Worm (Caenorhabditis elegans) whole organism, L1 larva: ENCODE data around the gene F55C9.6.
"Not testable (repeated sequence)": the region's sequence is repeated elsewhere in the genome, so short reads cannot be mapped to it uniquely, and the experiment has no call there.

Experiments
- C04F5.9 ChIP-seq: sonication (generic microtip); optimal IDR thresholded peaks from 2 replicates; lab custom pipeline; 2016; ENCODE audit warnings: missing genetic modification characterization, missing compliant biosample characterization
- C16A3.4 ChIP-seq: fragments of 150-350 bp; optimal IDR thresholded peaks from 2 replicates; lab custom pipeline; 2014; ENCODE audit warnings: missing biosample characterization, missing genetic modification characterization
- F16B12.6 ChIP-seq: fragments of 150-350 bp; optimal IDR thresholded peaks from 2 replicates; lab custom pipeline; 2014; ENCODE audit warnings: missing biosample characterization, missing genetic modification characterization
- aha-1 ChIP-seq: fragments of 150-350 bp; optimal IDR thresholded peaks from 2 replicates; lab custom pipeline; 2014; ENCODE audit warnings: missing biosample characterization, missing genetic modification characterization
- alr-1 ChIP-seq: fragments of 200-800 bp; sonication (Bioruptor generic); optimal IDR thresholded peaks from 2 replicates; lab custom pipeline; 2018; ENCODE audit warnings: borderline replicate concordance, mild to moderate bottlenecking, missing genetic modification characterization, missing compliant biosample characterization
- aly-2 ChIP-seq: fragments of 150-350 bp; optimal IDR thresholded peaks from 2 replicates; lab custom pipeline; 2014; ENCODE audit warnings: missing biosample characterization, missing genetic modification characterization
- blmp-1 ChIP-seq: fragments of 150-350 bp; optimal IDR thresholded peaks from 2 replicates; lab custom pipeline; 2014; ENCODE audit warnings: missing biosample characterization, missing genetic modification characterization
- ceh-63 ChIP-seq: fragments of 200-800 bp; sonication (Bioruptor generic); optimal IDR thresholded peaks from 2 replicates; lab custom pipeline; 2018; ENCODE audit warnings: mild to moderate bottlenecking, missing genetic modification characterization, missing compliant biosample characterization
- ceh-88 ChIP-seq: fragments of 200-800 bp; sonication (Bioruptor generic); IDR thresholded peaks from 2 replicates; pipeline ENCODE4 v1.3.6; 2022; ENCODE audit warnings: missing genetic modification characterization, missing compliant biosample characterization
- ces-1 ChIP-seq: fragments of 150-350 bp; optimal IDR thresholded peaks from 2 replicates; lab custom pipeline; 2014; ENCODE audit warnings: missing biosample characterization, missing genetic modification reagents, missing genetic modification characterization
- efl-1 ChIP-seq, 4 experiments: fragments of 150-350 bp; optimal IDR thresholded peaks in 3 of 4; peaks in 1 of 4; 1 replicate in 1 of 4; 2 replicates in 3 of 4; lab custom pipeline; 2014; ENCODE audit warnings: missing biosample characterization in 2 of 4, missing genetic modification characterization in 2 of 4, missing genetic modification reagents in 2 of 4
- efl-3 ChIP-seq: fragments of 200-800 bp; sonication (Bioruptor generic); optimal IDR thresholded peaks from 2 replicates; lab custom pipeline; 2018; ENCODE audit warnings: mild to moderate bottlenecking, missing genetic modification characterization, missing compliant biosample characterization
- elt-2 ChIP-seq: sonication (generic microtip); optimal IDR thresholded peaks from 2 replicates; lab custom pipeline; 2016; ENCODE audit warnings: missing genetic modification characterization, mild to moderate bottlenecking, inconsistent platforms, missing compliant biosample characterization, missing genetic modification reagents
- elt-3 ChIP-seq, 6 experiments: fragments of 150-350 bp in 1 of 6; sonication (generic microtip); optimal IDR thresholded peaks; 2 replicates each; lab custom pipeline; 2017 to 2018; ENCODE audit warnings: missing biosample characterization in 6 of 6, missing genetic modification characterization in 6 of 6, inconsistent platforms in 1 of 6
- fos-1 ChIP-seq: fragments of 150-350 bp; optimal IDR thresholded peaks from 2 replicates; lab custom pipeline; 2014; ENCODE audit warnings: missing biosample characterization, missing genetic modification characterization
- grh-1 ChIP-seq: fragments of 200-800 bp; sonication (Bioruptor generic); IDR thresholded peaks from 2 replicates; pipeline ENCODE4 v1.3.6; 2022; ENCODE audit warnings: missing genetic modification reagents, missing genetic modification characterization, missing compliant biosample characterization
- hlh-17 ChIP-seq: fragments of 200-800 bp; sonication (Bioruptor generic); optimal IDR thresholded peaks from 2 replicates; lab custom pipeline; 2018; ENCODE audit warnings: missing genetic modification characterization, mild to moderate bottlenecking, missing compliant biosample characterization, moderate library complexity, borderline replicate concordance
- isw-1 ChIP-seq: fragments of 200-800 bp; sonication (Bioruptor generic); IDR thresholded peaks from 2 replicates; pipeline ENCODE4 v1.3.6; 2022; ENCODE audit warnings: missing genetic modification characterization, missing compliant biosample characterization
- lin-39 ChIP-seq: fragments of 150-350 bp; optimal IDR thresholded peaks from 2 replicates; lab custom pipeline; 2014; ENCODE audit warnings: missing biosample characterization, missing genetic modification reagents, missing genetic modification characterization
- lsy-2 ChIP-seq, 2 experiments: fragments of 150-350 bp; optimal IDR thresholded peaks; 2 replicates each; lab custom pipeline; 2014; ENCODE audit warnings: missing biosample characterization in 2 of 2, missing genetic modification characterization in 2 of 2
- mab-9 ChIP-seq: fragments of 200-800 bp; sonication (Bioruptor generic); IDR thresholded peaks from 2 replicates; pipeline ENCODE4 v1.3.6; 2022; ENCODE audit warnings: missing genetic modification reagents, missing genetic modification characterization, missing compliant biosample characterization
- mdl-1 ChIP-seq, 2 experiments: fragments of 150-350 bp; optimal IDR thresholded peaks; 2 replicates each; lab custom pipeline; 2014 to 2017; ENCODE audit warnings: missing biosample characterization in 2 of 2, missing genetic modification characterization in 2 of 2, inconsistent platforms in 1 of 2
- nhr-11 ChIP-seq: fragments of 150-350 bp; optimal IDR thresholded peaks from 2 replicates; lab custom pipeline; 2014; ENCODE audit warnings: missing biosample characterization, missing genetic modification characterization
- nhr-12 ChIP-seq: sonication (generic microtip); optimal IDR thresholded peaks from 2 replicates; lab custom pipeline; 2017; ENCODE audit warnings: missing biosample characterization, missing genetic modification characterization
- nhr-19 ChIP-seq: fragments of 200-800 bp; sonication (Bioruptor generic); conservative IDR thresholded peaks from 2 replicates; pipeline ENCODE4 v1.3.6; 2022; ENCODE audit warnings: missing genetic modification characterization, missing compliant biosample characterization
- nhr-20 ChIP-seq: sonication (generic microtip); optimal IDR thresholded peaks from 2 replicates; lab custom pipeline; 2016; ENCODE audit warnings: mild to moderate bottlenecking, missing genetic modification characterization, missing compliant biosample characterization
- nhr-28 ChIP-seq: fragments of 150-350 bp; optimal IDR thresholded peaks from 2 replicates; lab custom pipeline; 2014; ENCODE audit warnings: missing biosample characterization, missing genetic modification characterization
- nhr-47 ChIP-seq: sonication (generic microtip); optimal IDR thresholded peaks from 2 replicates; lab custom pipeline; 2016; ENCODE audit warnings: mild to moderate bottlenecking, missing genetic modification characterization, moderate library complexity, missing compliant biosample characterization
- nhr-71 ChIP-seq: sonication (generic microtip); optimal IDR thresholded peaks from 2 replicates; lab custom pipeline; 2016; ENCODE audit warnings: mild to moderate bottlenecking, missing genetic modification characterization, moderate library complexity, missing compliant biosample characterization
- nhr-84 ChIP-seq: sonication (generic microtip); optimal IDR thresholded peaks from 2 replicates; lab custom pipeline; 2017; ENCODE audit warnings: missing biosample characterization, missing genetic modification characterization
- pag-3 ChIP-seq: sonication (generic microtip); optimal IDR thresholded peaks from 2 replicates; lab custom pipeline; 2017; ENCODE audit warnings: missing genetic modification characterization, mild to moderate bottlenecking, missing compliant biosample characterization, antibody characterized with exemption, borderline replicate concordance; ENCODE audit not compliant: insufficient read depth
- pqm-1 ChIP-seq: sonication (generic microtip); optimal IDR thresholded peaks from 3 replicates; lab custom pipeline; 2017; ENCODE audit warnings: missing biosample characterization, missing genetic modification characterization
- skn-1 ChIP-seq: fragments of 150-350 bp; optimal IDR thresholded peaks from 2 replicates; lab custom pipeline; 2014; ENCODE audit warnings: missing biosample characterization, missing genetic modification characterization
- swsn-7 ChIP-seq: sonication (generic microtip); optimal IDR thresholded peaks from 2 replicates; lab custom pipeline; 2016; ENCODE audit warnings: missing genetic modification characterization, missing compliant biosample characterization
- unc-130 ChIP-seq: fragments of 150-350 bp; optimal IDR thresholded peaks from 2 replicates; lab custom pipeline; 2017; ENCODE audit warnings: missing biosample characterization, missing genetic modification characterization, inconsistent platforms
- unc-62 ChIP-seq: fragments of 150-350 bp; optimal IDR thresholded peaks from 2 replicates; lab custom pipeline; 2014; ENCODE audit warnings: missing biosample characterization, missing genetic modification reagents, missing genetic modification characterization
- unc-86 ChIP-seq: sonication (generic microtip); optimal IDR thresholded peaks from 2 replicates; lab custom pipeline; 2016; ENCODE audit warnings: missing genetic modification characterization, missing compliant biosample characterization
- zip-4 ChIP-seq: fragments of 200-800 bp; sonication (Bioruptor generic); optimal IDR thresholded peaks from 2 replicates; lab custom pipeline; 2018; ENCODE audit warnings: mild to moderate bottlenecking, missing genetic modification characterization, moderate library complexity, missing compliant biosample characterization

F55C9.6 gene

DNA sequence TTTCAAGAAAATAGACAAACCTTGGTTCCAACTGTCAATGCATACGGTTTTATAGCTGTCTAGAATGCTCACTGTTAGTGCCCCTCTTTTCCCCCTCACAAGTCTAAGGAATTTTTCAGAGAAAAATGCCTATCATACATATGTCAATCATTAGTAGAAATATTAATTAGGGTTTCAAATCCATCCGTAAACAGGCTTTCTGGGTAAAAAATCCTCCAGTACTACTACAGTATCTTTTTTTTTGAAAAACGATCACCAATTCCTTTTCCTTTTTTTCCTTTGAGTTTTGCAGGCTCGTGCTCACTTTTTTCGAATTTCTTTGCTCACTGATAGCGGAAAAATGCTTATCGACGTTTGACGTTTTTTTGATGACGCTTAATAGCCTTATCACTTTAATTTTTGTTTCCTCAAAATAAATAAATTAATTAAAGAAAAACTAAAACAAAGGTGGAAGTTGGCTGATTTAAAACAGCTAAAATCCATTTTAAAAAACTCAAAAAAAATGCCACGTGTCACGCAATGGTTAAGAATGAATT, 22.9 kb upstream of the F55C9.6 start, which contains the start of gene C43D7.7:
TSS of gene C43D7.7 (minus strand) at position 51 of the 536 bp plus-strand sequence.
- TF ChIP-seq efl-3 (GFP tag; lab: Kevin White, UChicago) (no peak), elt-2 (peak; percentile 69)

DNA sequence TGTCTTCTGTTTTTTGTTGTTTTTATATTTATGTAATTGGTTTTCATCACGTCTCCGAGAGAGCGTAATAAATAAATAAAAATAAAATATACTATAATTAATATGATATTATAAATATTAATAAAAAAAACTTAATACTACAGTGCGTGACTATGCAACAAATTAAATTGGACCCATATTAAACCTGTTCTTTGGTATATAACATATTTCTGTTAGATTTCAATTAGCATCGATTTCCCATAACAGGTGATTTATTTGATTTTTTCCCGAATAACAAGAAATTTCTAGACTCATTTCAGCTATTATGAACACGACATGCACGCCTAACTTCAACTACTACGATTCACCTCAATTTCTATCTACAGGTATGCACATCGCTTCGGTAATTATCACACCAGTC, 20.4 kb upstream of the F55C9.6 start, which contains the start of gene srh-208:
TSS of gene srh-208 (plus strand) at position 301 of the 400 bp plus-strand sequence.
- TF ChIP-seq nhr-11; elt-3 (tag; optimal IDR thresholded peaks at IDR 0.05; lab: Kevin White, UChicago); C16A3.4 (tag; lab: Kevin White, UChicago): not testable (repeated sequence)

DNA sequence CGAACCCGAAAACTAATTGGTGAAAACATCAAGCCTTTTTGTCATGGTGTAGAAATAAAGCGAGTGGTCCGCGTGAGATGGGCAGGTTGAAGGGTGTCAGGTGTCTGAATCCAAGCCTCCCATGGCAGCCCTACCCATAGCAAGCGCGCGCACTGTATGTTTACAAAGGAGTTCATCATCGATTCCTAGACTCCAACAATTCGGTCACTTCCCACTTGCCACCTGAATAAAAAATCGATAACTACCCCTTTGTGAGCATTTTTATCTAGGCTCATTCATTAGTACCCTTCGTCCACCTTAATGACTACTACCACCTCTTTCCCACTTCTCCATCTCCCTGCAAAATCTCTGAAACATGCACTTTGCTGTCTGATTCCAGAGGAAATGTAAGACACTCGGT, 16.4 kb upstream of the F55C9.6 start, which contains the start of gene fbxb-64:
TSS of gene fbxb-64 (plus strand) at position 301 of the 400 bp plus-strand sequence.
- TF ChIP-seq elt-2 (no peak), nhr-28 (tag; lab: Kevin White, UChicago) (no peak), skn-1 (tag; lab: Kevin White, UChicago) (no peak), mdl-1 (tag; optimal IDR thresholded peaks at IDR 0.05; lab: Kevin White, UChicago) (no peak), mab-9 (no peak), aly-2 (tag; lab: Kevin White, UChicago) (no peak), ceh-63 (GFP tag; lab: Kevin White, UChicago) (no peak), blmp-1 (tag; lab: Kevin White, UChicago) (no peak), nhr-12 (tag; lab: Kevin White, UChicago) (no peak)

DNA sequence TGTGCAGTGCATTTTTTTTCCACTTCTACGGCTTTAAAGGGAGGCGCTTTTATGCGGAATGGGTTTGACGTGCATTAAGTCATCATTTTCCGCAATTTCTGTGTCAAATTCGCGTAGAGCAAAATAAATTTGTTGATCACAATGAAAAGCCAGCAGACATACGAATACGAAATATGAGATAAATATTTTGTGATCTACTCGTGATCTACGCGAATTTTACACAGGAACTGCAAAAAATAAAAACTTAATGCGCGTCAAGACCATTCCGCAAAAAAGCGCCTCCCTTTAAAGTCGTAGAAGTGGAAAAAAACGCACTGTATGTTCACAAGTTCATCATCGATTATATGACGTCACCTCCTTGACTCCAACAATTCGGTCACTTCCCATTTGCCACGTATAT, 14.8 kb upstream of the F55C9.6 start, which contains the start of gene C43D7.8:
TSS of gene C43D7.8 (minus strand) at position 101 of the 400 bp plus-strand sequence.
- TF ChIP-seq ceh-88 (no peak), blmp-1 (tag; lab: Kevin White, UChicago) (no peak), unc-62 (GFP tag; lab: Kevin White, UChicago) (no peak), nhr-19 (GFP tag; lab: Robert Waterston, UW) (no peak), nhr-71 (no peak), C04F5.9 (tag; lab: Kevin White, UChicago) (no peak), nhr-84 (tag; lab: Kevin White, UChicago) (no peak), swsn-7 (tag; lab: Kevin White, UChicago) (no peak), isw-1 (GFP tag; lab: Robert Waterston, UW) (no peak), F16B12.6 (tag; lab: Kevin White, UChicago) (no peak), pqm-1 (tag; lab: Kevin White, UChicago) (no peak), hlh-17 (GFP tag; lab: Kevin White, UChicago) (no peak), lin-39 (no peak), nhr-47 (tag; lab: Kevin White, UChicago) (no peak), pag-3 (tag; lab: Kevin White, UChicago) (no peak)

DNA sequence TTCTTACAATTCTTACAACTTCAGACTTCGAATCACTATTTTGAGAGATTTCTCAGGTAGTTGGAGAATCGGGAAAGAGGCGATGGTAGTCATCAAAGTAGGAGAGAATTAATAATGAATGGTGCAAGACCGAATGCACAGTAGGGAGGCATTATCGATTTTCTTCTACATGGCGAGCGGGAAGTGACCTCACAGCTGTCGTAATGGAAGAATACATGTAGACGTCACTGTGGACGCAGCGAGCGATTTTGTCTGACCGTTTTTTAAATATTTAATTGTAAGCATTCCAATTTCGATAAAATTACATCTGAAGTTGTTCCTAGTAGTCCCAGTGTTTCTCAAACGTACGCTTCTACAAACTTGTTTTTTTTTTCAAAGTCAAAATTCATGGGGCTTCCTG, 13.0 kb upstream of the F55C9.6 start, which contains the start of gene F55C9.11:
TSS of gene F55C9.11 (minus strand) at position 101 of the 400 bp plus-strand sequence.
- TF ChIP-seq elt-2 (no peak), unc-130 (tag; lab: Kevin White, UChicago) (no peak), nhr-28 (tag; lab: Kevin White, UChicago) (no peak), nhr-11 (no peak), efl-1 (optimal IDR thresholded peaks at IDR 0.05; lab: Kevin White, UChicago) (no peak), efl-1 (GFP tag; optimal IDR thresholded peaks at IDR 0.05 in 1 of 2; lab: Kevin White, UChicago) (peak in 1 of 2 experiments; percentile 77)
- TF ChIP-seq, all 84 proteins: peak for 1

DNA sequence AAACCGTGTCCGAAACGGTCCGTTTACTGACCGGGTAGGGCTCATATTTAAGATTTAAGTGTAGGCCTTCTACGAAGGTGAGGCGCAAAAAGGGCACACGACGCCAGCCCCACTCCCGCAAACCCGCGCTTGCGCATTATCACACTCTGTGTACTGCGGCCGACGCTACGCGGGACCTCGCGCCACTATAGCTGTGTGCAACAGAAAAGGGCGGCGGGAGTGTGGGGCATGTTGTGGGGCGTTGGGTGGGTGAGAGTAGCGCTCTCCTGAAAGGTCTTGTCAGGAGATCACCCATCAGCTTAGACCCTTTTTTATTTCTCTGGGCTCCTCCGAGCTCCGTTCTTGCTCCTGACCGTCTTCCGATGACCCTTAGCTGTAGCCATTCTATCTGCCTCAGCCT, 11.5 kb upstream of the F55C9.6 start:
- TF ChIP-seq unc-130 (tag; lab: Kevin White, UChicago) = no peak
- TF ChIP-seq unc-86 (tag; lab: Kevin White, UChicago) = no peak
- TF ChIP-seq nhr-20 (tag; lab: Kevin White, UChicago) = no peak
- TF ChIP-seq nhr-47 (tag; lab: Kevin White, UChicago) = no peak
- no peak for TF ChIP-seq ces-1 (GFP tag; lab: Kevin White, UChicago)
- no peak for TF ChIP-seq blmp-1 (tag; lab: Kevin White, UChicago)
- TF ChIP-seq zip-4 (GFP tag; lab: Kevin White, UChicago) = no peak
- no peak for TF ChIP-seq aha-1 (tag; lab: Kevin White, UChicago)
- TF ChIP-seq swsn-7 (tag; lab: Kevin White, UChicago) = no peak
- TF ChIP-seq alr-1 (tag; lab: Kevin White, UChicago) = no peak
- TF ChIP-seq fos-1 (tag; lab: Kevin White, UChicago) = no peak
- no peak for TF ChIP-seq ceh-88
- TF ChIP-seq lsy-2 (tag; optimal IDR thresholded peaks at IDR 0.05; lab: Kevin White, UChicago) = no peak
- no peak for TF ChIP-seq grh-1 (GFP tag; lab: Robert Waterston, UW)
- no peak for TF ChIP-seq efl-1 (optimal IDR thresholded peaks at IDR 0.05; lab: Kevin White, UChicago)
- no peak for TF ChIP-seq efl-1 (GFP tag; optimal IDR thresholded peaks at IDR 0.05 in 1 of 2; lab: Kevin White, UChicago)
- TF ChIP-seq, all 84 proteins: peak for 0
